Worm (Caenorhabditis elegans): ENCODE data around the gene R10E11.6.

Gene R10E11.6

ce11 chrIII:9783133-9783590 is 356 bp downstream of the R10E11.6 start:
- TF ChIP-seq tra-4 (tag; optimal IDR thresholded peaks at IDR 0.05), result no peak
- TF ChIP-seq flt-1 (GFP tag; IDR thresholded peaks at IDR 0.05), result no peak
- no peak for TF ChIP-seq scrt-1 (GFP tag; IDR thresholded peaks at IDR 0.05)
- no peak for TF ChIP-seq ama-1 (optimal IDR thresholded peaks at IDR 0.05)
- TF ChIP-seq ceh-36 (tag; optimal IDR thresholded peaks at IDR 0.05), result no peak
- TF ChIP-seq F13C5.2 (tag; optimal IDR thresholded peaks at IDR 0.05), result no peak
- TF ChIP-seq hmbx-1 (tag; optimal IDR thresholded peaks at IDR 0.05), result no peak
- no peak for TF ChIP-seq hmg-4 (GFP tag; optimal IDR thresholded peaks at IDR 0.05)
- no peak for TF ChIP-seq tbx-37 (GFP tag; conservative IDR thresholded peaks at IDR 0.05)
- no peak for TF ChIP-seq sea-1 (GFP tag; conservative IDR thresholded peaks at IDR 0.05)

ce11 chrIII:9786776-9787175 is 4.0 kb downstream of the R10E11.6 start:
- no peak for TF ChIP-seq flt-1 (GFP tag; IDR thresholded peaks at IDR 0.05)
- no peak for TF ChIP-seq B0310.2 (tag; optimal IDR thresholded peaks at IDR 0.05)
- no peak for TF ChIP-seq hnd-1 (tag; optimal IDR thresholded peaks at IDR 0.05)
- TF ChIP-seq F13C5.2 (tag; optimal IDR thresholded peaks at IDR 0.05), result no peak
- no peak for TF ChIP-seq ceh-13 (GFP tag; optimal IDR thresholded peaks at IDR 0.05)
- no peak for TF ChIP-seq tbx-11 (GFP tag; IDR thresholded peaks at IDR 0.05)
- no peak for TF ChIP-seq pes-1 (GFP tag; IDR thresholded peaks at IDR 0.05)
- TF ChIP-seq tra-4 (tag; optimal IDR thresholded peaks at IDR 0.05), result no peak
- TF ChIP-seq aly-1 (tag; optimal IDR thresholded peaks at IDR 0.05), result no peak
- TF ChIP-seq ceh-36 (tag; optimal IDR thresholded peaks at IDR 0.05), result no peak
- no peak for TF ChIP-seq scrt-1 (GFP tag; IDR thresholded peaks at IDR 0.05)
- no peak for TF ChIP-seq ama-1 (optimal IDR thresholded peaks at IDR 0.05)
- TF ChIP-seq sea-1 (GFP tag; conservative IDR thresholded peaks at IDR 0.05), result no peak
- TF ChIP-seq ets-7 (tag; optimal IDR thresholded peaks at IDR 0.05), result no peak
- no peak for TF ChIP-seq tbx-37 (GFP tag; conservative IDR thresholded peaks at IDR 0.05)
- no peak for TF ChIP-seq hmg-4 (GFP tag; optimal IDR thresholded peaks at IDR 0.05)
- no peak for TF ChIP-seq hmbx-1 (tag; optimal IDR thresholded peaks at IDR 0.05)

ce11 chrIII:9789083-9789482 is 6.3 kb downstream of the R10E11.6 start:
- TF ChIP-seq ceh-13 (GFP tag; optimal IDR thresholded peaks at IDR 0.05) (no peak), hmbx-1 (tag; optimal IDR thresholded peaks at IDR 0.05) (no peak), scrt-1 (GFP tag; IDR thresholded peaks at IDR 0.05) (no peak), tbx-37 (GFP tag; conservative IDR thresholded peaks at IDR 0.05) (no peak), ceh-36 (tag; optimal IDR thresholded peaks at IDR 0.05) (no peak), pes-1 (GFP tag; IDR thresholded peaks at IDR 0.05) (no peak), F13C5.2 (tag; optimal IDR thresholded peaks at IDR 0.05) (no peak), ama-1 (optimal IDR thresholded peaks at IDR 0.05) (no peak), B0310.2 (tag; optimal IDR thresholded peaks at IDR 0.05) (no peak), hmg-4 (GFP tag; optimal IDR thresholded peaks at IDR 0.05) (no peak), flt-1 (GFP tag; IDR thresholded peaks at IDR 0.05) (no peak), hnd-1 (tag; optimal IDR thresholded peaks at IDR 0.05) (no peak), aly-1 (tag; optimal IDR thresholded peaks at IDR 0.05) (no peak), tra-4 (tag; optimal IDR thresholded peaks at IDR 0.05) (no peak), ets-7 (tag; optimal IDR thresholded peaks at IDR 0.05) (no peak), sea-1 (GFP tag; conservative IDR thresholded peaks at IDR 0.05) (no peak), tbx-11 (GFP tag; IDR thresholded peaks at IDR 0.05) (no peak)

ce11 chrIII:9789607-9790073 is 6.8 kb downstream of the R10E11.6 start, which contains the start of gene R10E11.5:
Gene R10E11.5 (minus strand): TSS chrIII:9789657.
- TF ChIP-seq pes-1 (GFP tag; IDR thresholded peaks at IDR 0.05) (no peak), B0310.2 (tag; optimal IDR thresholded peaks at IDR 0.05) (no peak), tra-4 (tag; optimal IDR thresholded peaks at IDR 0.05) (no peak), sea-1 (GFP tag; conservative IDR thresholded peaks at IDR 0.05) (no peak), tbx-11 (GFP tag; IDR thresholded peaks at IDR 0.05) (no peak), flt-1 (GFP tag; IDR thresholded peaks at IDR 0.05) (no peak), aly-1 (tag; optimal IDR thresholded peaks at IDR 0.05) (no peak), ceh-13 (GFP tag; optimal IDR thresholded peaks at IDR 0.05) (no peak), ets-7 (tag; optimal IDR thresholded peaks at IDR 0.05) (no peak), hmbx-1 (tag; optimal IDR thresholded peaks at IDR 0.05) (no peak), hnd-1 (tag; optimal IDR thresholded peaks at IDR 0.05) (no peak), ceh-36 (tag; optimal IDR thresholded peaks at IDR 0.05) (no peak), F13C5.2 (tag; optimal IDR thresholded peaks at IDR 0.05) (no peak), tbx-37 (GFP tag; conservative IDR thresholded peaks at IDR 0.05) (no peak)

ce11 chrIII:9793592-9794417 is 11.0 kb downstream of the R10E11.6 start, which contains the start of the genes R10E11.9 and mcm-6:
Gene R10E11.9 (minus strand): TSS chrIII:9793642.
Gene mcm-6 (plus strand): TSS chrIII:9794367.
- TF ChIP-seq tbx-11 (GFP tag; IDR thresholded peaks at IDR 0.05) (no peak), hnd-1 (tag; optimal IDR thresholded peaks at IDR 0.05) (no peak), flt-1 (GFP tag; IDR thresholded peaks at IDR 0.05) (no peak)

- no peak for TF ChIP-seq hnd-1 (tag; optimal IDR thresholded peaks at IDR 0.05)
- no peak for TF ChIP-seq hmbx-1 (tag; optimal IDR thresholded peaks at IDR 0.05)
- TF ChIP-seq ceh-36 (tag; optimal IDR thresholded peaks at IDR 0.05), result no peak
- no peak for TF ChIP-seq tra-4 (tag; optimal IDR thresholded peaks at IDR 0.05)
- no peak for TF ChIP-seq ets-7 (tag; optimal IDR thresholded peaks at IDR 0.05)
- TF ChIP-seq tbx-37 (GFP tag; conservative IDR thresholded peaks at IDR 0.05), result no peak
- no peak for TF ChIP-seq sea-1 (GFP tag; conservative IDR thresholded peaks at IDR 0.05)
- no peak for TF ChIP-seq scrt-1 (GFP tag; IDR thresholded peaks at IDR 0.05)
- no peak for TF ChIP-seq B0310.2 (tag; optimal IDR thresholded peaks at IDR 0.05)
- no peak for TF ChIP-seq aly-1 (tag; optimal IDR thresholded peaks at IDR 0.05)
- TF ChIP-seq flt-1 (GFP tag; IDR thresholded peaks at IDR 0.05), result no peak
- no peak for TF ChIP-seq tbx-11 (GFP tag; IDR thresholded peaks at IDR 0.05)
- no peak for TF ChIP-seq ama-1 (optimal IDR thresholded peaks at IDR 0.05)
- no peak for TF ChIP-seq hmg-4 (GFP tag; optimal IDR thresholded peaks at IDR 0.05)
Measured at ce11 chrIII:9796448-9796847, 13.6 kb downstream of the R10E11.6 start, which contains the start of gene srxa-10. Gene srxa-10 (minus strand): TSS chrIII:9796548.
